Fruit fly (Drosophila melanogaster) whole organism, prepupa: Measurements from ENCODE around the gene Chrac-14.

ENCODE experiments used
- Blimp-1 ChIP-seq: fragments of 200-800 bp; sonication (Bioruptor generic); optimal IDR thresholded peaks from 3 replicates; lab custom pipeline; 2017; ENCODE audit warnings: missing biosample characterization, missing genetic modification characterization, mild to moderate bottlenecking, moderate library complexity, missing genetic modification reagents
- CG10669 ChIP-seq: fragments of 200-800 bp; sonication (Bioruptor generic); optimal IDR thresholded peaks from 3 replicates; lab custom pipeline; 2018; ENCODE audit warnings: missing biosample characterization, mild to moderate bottlenecking, missing genetic modification characterization, moderate library complexity
- CG11294 ChIP-seq: fragments of 200-800 bp; sonication (Bioruptor generic); IDR thresholded peaks from 2 replicates; pipeline ENCODE4 v1.3.6; 2022; ENCODE audit warnings: missing biosample characterization, missing genetic modification characterization
- CG11762 ChIP-seq: fragments of 200-800 bp; sonication (Bioruptor generic); optimal IDR thresholded peaks from 3 replicates; lab custom pipeline; 2016; ENCODE audit warnings: missing biosample characterization, missing genetic modification characterization; ENCODE audit not compliant: insufficient read depth
- CG11902 ChIP-seq: fragments of 200-800 bp; sonication (Bioruptor generic); optimal IDR thresholded peaks from 3 replicates; lab custom pipeline; 2016; ENCODE audit warnings: missing biosample characterization, missing genetic modification characterization
- CG15336 ChIP-seq: fragments of 200-800 bp; sonication (Bioruptor generic); IDR thresholded peaks from 2 replicates; pipeline ENCODE4 v1.3.6; 2022; ENCODE audit warnings: missing biosample characterization, missing genetic modification characterization
- CG1621 ChIP-seq: fragments of 200-800 bp; sonication (Bioruptor generic); optimal IDR thresholded peaks from 3 replicates; lab custom pipeline; 2018; ENCODE audit warnings: missing biosample characterization, mild to moderate bottlenecking, missing genetic modification characterization
- CG16779 ChIP-seq: fragments of 200-800 bp; sonication (Bioruptor generic); optimal IDR thresholded peaks from 3 replicates; lab custom pipeline; 2017; ENCODE audit warnings: missing biosample characterization, mild to moderate bottlenecking, missing genetic modification characterization
- CG3032 ChIP-seq: fragments of 200-800 bp; optimal IDR thresholded peaks from 2 replicates; lab custom pipeline; 2019; ENCODE audit warnings: missing biosample characterization, mild to moderate bottlenecking, missing genetic modification characterization, moderate library complexity
- CG31627 ChIP-seq: fragments of 200-800 bp; sonication (Bioruptor generic); optimal IDR thresholded peaks from 3 replicates; lab custom pipeline; 2016; ENCODE audit warnings: missing biosample characterization, missing genetic modification characterization
- CG32006 ChIP-seq: fragments of 200-800 bp; sonication (Bioruptor generic); optimal IDR thresholded peaks from 3 replicates; lab custom pipeline; 2017; ENCODE audit warnings: missing biosample characterization, mild to moderate bottlenecking, missing genetic modification characterization
- CG34406 ChIP-seq: fragments of 200-800 bp; sonication (Bioruptor generic); optimal IDR thresholded peaks from 3 replicates; lab custom pipeline; 2016; ENCODE audit warnings: missing biosample characterization, missing genetic modification characterization
- CG4318 ChIP-seq: fragments of 200-800 bp; sonication (Bioruptor generic); optimal IDR thresholded peaks from 3 replicates; lab custom pipeline; 2017; ENCODE audit warnings: missing biosample characterization, mild to moderate bottlenecking, missing genetic modification characterization
- CG6163 ChIP-seq: fragments of 200-800 bp; sonication (Bioruptor generic); IDR thresholded peaks from 3 replicates; pipeline ENCODE4 v1.3.6; 2022; ENCODE audit warnings: missing biosample characterization, missing genetic modification characterization
- CG6792 ChIP-seq: fragments of 200-800 bp; sonication (Bioruptor generic); optimal IDR thresholded peaks from 3 replicates; lab custom pipeline; 2016; ENCODE audit warnings: missing biosample characterization, missing genetic modification characterization
- CG6808 ChIP-seq: fragments of 200-800 bp; sonication (Bioruptor generic); optimal IDR thresholded peaks from 3 replicates; lab custom pipeline; 2017; ENCODE audit warnings: missing biosample characterization, missing genetic modification characterization, mild to moderate bottlenecking, moderate library complexity, missing genetic modification reagents
- CG6854 ChIP-seq: fragments of 200-800 bp; sonication (Bioruptor generic); optimal IDR thresholded peaks from 2 replicates; lab custom pipeline; 2017; ENCODE audit warnings: missing biosample characterization, mild to moderate bottlenecking, missing genetic modification characterization
- CG7368 ChIP-seq: fragments of 200-800 bp; sonication (Bioruptor generic); optimal IDR thresholded peaks from 3 replicates; lab custom pipeline; 2016; ENCODE audit warnings: missing biosample characterization, missing genetic modification characterization
- CG8119 ChIP-seq: fragments of 200-800 bp; sonication (Bioruptor generic); IDR thresholded peaks from 3 replicates; pipeline ENCODE4 v1.3.6; 2022; ENCODE audit warnings: missing biosample characterization, missing genetic modification characterization
- CG8319 ChIP-seq: fragments of 200-800 bp; sonication (Bioruptor generic); optimal IDR thresholded peaks from 3 replicates; lab custom pipeline; 2016; ENCODE audit warnings: missing biosample characterization, missing genetic modification characterization
- CG9139 ChIP-seq: fragments of 200-800 bp; sonication (Bioruptor generic); optimal IDR thresholded peaks from 3 replicates; lab custom pipeline; 2017; ENCODE audit warnings: missing biosample characterization, mild to moderate bottlenecking, missing genetic modification characterization
- Eip75B ChIP-seq: fragments of 200-800 bp; sonication (Bioruptor generic); optimal IDR thresholded peaks from 3 replicates; lab custom pipeline; 2016; ENCODE audit warnings: missing biosample characterization, missing genetic modification characterization
- Eip93F ChIP-seq: fragments of 200-800 bp; sonication (Bioruptor generic); optimal IDR thresholded peaks from 2 replicates; lab custom pipeline; 2016; ENCODE audit warnings: missing biosample characterization, mild to moderate bottlenecking, missing genetic modification characterization
- Ets21C ChIP-seq: fragments of 200-800 bp; sonication (Bioruptor generic); optimal IDR thresholded peaks from 3 replicates; lab custom pipeline; 2016; ENCODE audit warnings: missing biosample characterization, missing genetic modification characterization
- Gug ChIP-seq: fragments of 200-800 bp; sonication (Bioruptor generic); IDR thresholded peaks from 2 replicates; pipeline ENCODE4 v1.3.6; 2022; ENCODE audit warnings: missing biosample characterization, missing genetic modification characterization
- Hr38 ChIP-seq: sonication (Bioruptor generic); optimal IDR thresholded peaks from 2 replicates; lab custom pipeline; 2016; ENCODE audit warnings: missing biosample characterization, missing genetic modification characterization
- Hr4 ChIP-seq: fragments of 200-800 bp; sonication (Bioruptor generic); optimal IDR thresholded peaks from 3 replicates; lab custom pipeline; 2016; ENCODE audit warnings: missing biosample characterization, missing genetic modification characterization
- Lpt ChIP-seq: fragments of 200-800 bp; sonication (Bioruptor generic); optimal IDR thresholded peaks from 3 replicates; lab custom pipeline; 2016; ENCODE audit warnings: missing biosample characterization, missing genetic modification characterization
- Met ChIP-seq: fragments of 200-800 bp; sonication (Bioruptor generic); optimal IDR thresholded peaks from 3 replicates; lab custom pipeline; 2016; ENCODE audit warnings: missing biosample characterization, missing genetic modification characterization
- Sox15 ChIP-seq: fragments of 200-800 bp; sonication (Bioruptor generic); optimal IDR thresholded peaks from 3 replicates; lab custom pipeline; 2016; ENCODE audit warnings: missing biosample characterization, missing genetic modification characterization
- achi ChIP-seq: fragments of 200-800 bp; sonication (Bioruptor generic); optimal IDR thresholded peaks from 3 replicates; lab custom pipeline; 2016; ENCODE audit warnings: missing biosample characterization, missing genetic modification characterization
- acj6 ChIP-seq: fragments of 200-800 bp; sonication (Bioruptor generic); optimal IDR thresholded peaks from 3 replicates; lab custom pipeline; 2016; ENCODE audit warnings: missing biosample characterization, missing genetic modification characterization
- cyc ChIP-seq: fragments of 200-800 bp; sonication (Bioruptor generic); optimal IDR thresholded peaks from 3 replicates; lab custom pipeline; 2016; ENCODE audit warnings: missing biosample characterization, missing genetic modification characterization
- dac ChIP-seq: fragments of 200-800 bp; sonication (Bioruptor generic); optimal IDR thresholded peaks from 2 replicates; lab custom pipeline; 2017; ENCODE audit warnings: missing biosample characterization, mild to moderate bottlenecking, missing genetic modification characterization
- dsx ChIP-seq: fragments of 200-800 bp; optimal IDR thresholded peaks from 3 replicates; lab custom pipeline; 2019; ENCODE audit warnings: missing biosample characterization, mild to moderate bottlenecking, missing genetic modification characterization, moderate library complexity; ENCODE audit not compliant: poor library complexity, severe bottlenecking
- fd59A ChIP-seq: fragments of 200-800 bp; sonication (Bioruptor generic); optimal IDR thresholded peaks from 2 replicates; lab custom pipeline; 2017; ENCODE audit warnings: missing biosample characterization, mild to moderate bottlenecking, missing genetic modification characterization, missing genetic modification reagents
- fkh ChIP-seq: fragments of 200-800 bp; sonication (Bioruptor generic); optimal IDR thresholded peaks from 3 replicates; lab custom pipeline; 2017; ENCODE audit warnings: missing biosample characterization, mild to moderate bottlenecking, missing genetic modification characterization, moderate library complexity
- lz ChIP-seq: fragments of 200-800 bp; sonication (Bioruptor generic); optimal IDR thresholded peaks from 3 replicates; lab custom pipeline; 2016; ENCODE audit warnings: missing biosample characterization, missing genetic modification characterization
- net ChIP-seq: fragments of 200-800 bp; sonication (Bioruptor generic); optimal IDR thresholded peaks from 3 replicates; lab custom pipeline; 2016; ENCODE audit warnings: missing biosample characterization, missing genetic modification characterization
- pdm3 ChIP-seq: fragments of 200-800 bp; sonication (Bioruptor generic); optimal IDR thresholded peaks from 3 replicates; lab custom pipeline; 2016; ENCODE audit warnings: missing biosample characterization, missing genetic modification characterization
- salr ChIP-seq, 2 experiments: fragments of 200-800 bp; sonication (Bioruptor generic); optimal IDR thresholded peaks; 3 replicates each; lab custom pipeline; 2016 to 2018; ENCODE audit warnings: missing biosample characterization in 2 of 2, missing genetic modification characterization in 2 of 2, mild to moderate bottlenecking in 1 of 2
- spab ChIP-seq: fragments of 200-800 bp; sonication (Bioruptor generic); optimal IDR thresholded peaks from 2 replicates; lab custom pipeline; 2017; ENCODE audit warnings: missing biosample characterization, mild to moderate bottlenecking, missing genetic modification characterization, missing genetic modification reagents
- ss ChIP-seq, 2 experiments: fragments of 200-800 bp; sonication (Bioruptor generic); optimal IDR thresholded peaks; 2 replicates in 1 of 2; 3 replicates in 1 of 2; lab custom pipeline; 2017 to 2018; ENCODE audit warnings: mild to moderate bottlenecking in 2 of 2, missing biosample characterization in 2 of 2, missing genetic modification characterization in 2 of 2, moderate library complexity in 1 of 2
- svp ChIP-seq: fragments of 200-800 bp; sonication (Bioruptor generic); peaks from one replicate; lab custom pipeline; 2016; ENCODE audit warnings: missing biosample characterization, missing genetic modification characterization
- topi ChIP-seq: fragments of 200-800 bp; sonication (Bioruptor generic); optimal IDR thresholded peaks from 3 replicates; lab custom pipeline; 2016; ENCODE audit warnings: missing biosample characterization, missing genetic modification characterization

The Chrac-14 gene

DNA sequence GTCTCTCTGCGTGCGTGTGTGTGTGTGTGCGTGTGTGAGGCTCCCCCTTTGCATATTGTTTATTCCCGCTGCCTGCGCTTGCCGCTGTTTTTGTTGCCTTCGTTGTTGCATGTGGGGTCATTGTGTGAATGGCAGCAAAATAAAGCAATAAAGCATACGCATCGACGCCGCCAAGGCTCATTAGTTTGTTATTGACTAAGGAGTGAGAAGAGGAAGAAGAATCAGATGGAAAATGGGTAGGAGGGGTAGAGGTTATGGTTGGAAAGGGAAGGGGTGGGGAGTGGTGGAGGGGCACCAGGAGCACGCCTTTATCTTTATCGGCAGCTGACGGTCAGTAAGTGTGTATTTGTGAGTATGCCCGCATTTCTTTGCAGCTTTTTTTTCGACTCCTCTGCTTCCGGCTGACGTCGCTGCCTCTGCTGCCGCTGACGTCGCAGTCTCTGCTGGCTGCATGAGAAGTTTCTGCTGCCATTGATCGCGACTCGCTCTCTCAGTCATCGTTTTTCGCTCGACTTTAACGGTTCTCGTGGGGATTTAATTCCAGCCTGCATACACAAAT is 17.7 kb upstream of the Chrac-14 start (continued):
- peak; percentile 43 for TF ChIP-seq CG7368 (GFP tag; lab: Kevin White, UChicago)
- TF ChIP-seq CG3032 (tag; lab: Kevin White, UChicago) = peak; percentile 32
- no peak for TF ChIP-seq topi
- no peak for TF ChIP-seq acj6 (GFP tag; lab: Kevin White, UChicago)
- TF ChIP-seq Eip75B (GFP tag; lab: Kevin White, UChicago) = peak; percentile 10
- TF ChIP-seq CG10669 = no peak
- TF ChIP-seq CG1621 (tag; lab: Kevin White, UChicago) = peak; percentile 23
- peak; percentile 50 for TF ChIP-seq dsx (GFP tag; lab: Kevin White, UChicago)
- TF ChIP-seq Gug (GFP tag; lab: Robert Waterston, UW) = no peak
- TF ChIP-seq salr (GFP tag; optimal IDR thresholded peaks at IDR 0.05; lab: Kevin White, UChicago) = no peak
- TF ChIP-seq pdm3 (GFP tag; lab: Kevin White, UChicago) = no peak
- no peak for TF ChIP-seq Blimp-1
- TF ChIP-seq CG31627 (GFP tag; lab: Kevin White, UChicago) = no peak
- TF ChIP-seq CG4318 (GFP tag; lab: Kevin White, UChicago) = no peak
- no peak for TF ChIP-seq net
- TF ChIP-seq CG16779 (tag; lab: Kevin White, UChicago) = peak; percentile 34
- TF ChIP-seq svp = peak; percentile 96
- TF ChIP-seq CG11902 (GFP tag; lab: Kevin White, UChicago) = no peak
- no peak for TF ChIP-seq CG34406 (GFP tag; lab: Kevin White, UChicago)
- TF ChIP-seq CG6808 = peak; percentile 69
- TF ChIP-seq fd59A (GFP tag; lab: Kevin White, UChicago) = no peak
- TF ChIP-seq Ets21C = no peak
- no peak for TF ChIP-seq cyc (GFP tag; lab: Kevin White, UChicago)
- TF ChIP-seq Lpt = no peak
- no peak for TF ChIP-seq fkh (GFP tag; lab: Kevin White, UChicago)
- peak; percentile 10 for TF ChIP-seq achi
- no peak for TF ChIP-seq CG32006 (GFP tag; lab: Kevin White, UChicago)
- peak; percentile 75 to 77 for TF ChIP-seq ss (GFP tag; optimal IDR thresholded peaks at IDR 0.05; lab: Kevin White, UChicago)
- TF ChIP-seq Met (GFP tag; lab: Kevin White, UChicago) = no peak
- no peak for TF ChIP-seq CG11762 (GFP tag; lab: Kevin White, UChicago)
- no peak for TF ChIP-seq CG6792 (GFP tag; lab: Kevin White, UChicago)

DNA sequence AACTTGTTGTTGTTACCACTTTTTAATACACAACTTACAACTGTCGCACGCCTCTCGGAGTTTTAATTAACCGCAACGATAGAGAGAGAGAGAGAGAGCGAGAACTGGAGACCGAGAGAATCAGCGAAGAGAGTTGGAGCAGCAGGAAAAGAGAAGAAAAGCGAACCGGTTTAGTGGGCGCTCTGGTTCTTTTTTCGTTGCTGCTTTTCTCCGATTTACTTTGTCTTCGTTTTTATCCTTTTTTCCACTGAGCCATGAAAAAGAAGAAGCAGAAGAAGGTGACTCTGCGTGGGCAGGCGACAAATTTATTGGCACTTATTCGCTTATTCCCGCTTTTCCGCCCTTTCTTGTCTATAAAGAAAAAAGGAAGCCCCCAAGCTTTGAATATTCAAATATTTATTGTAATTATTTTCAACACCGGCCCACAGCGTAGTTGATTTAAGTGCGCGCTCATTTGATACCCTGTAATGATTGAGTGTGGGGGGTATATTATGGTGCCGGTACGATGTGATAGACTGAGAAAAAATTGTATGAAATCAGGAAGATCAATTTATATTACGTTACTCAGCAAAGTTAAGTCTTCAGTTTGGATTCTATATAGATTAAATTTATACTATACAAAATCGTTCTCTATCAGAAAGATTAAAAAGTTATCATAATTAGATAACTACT is 16.8 kb upstream of the Chrac-14 start:
- TF ChIP-seq CG34406 (GFP tag; lab: Kevin White, UChicago) (no peak), CG3032 (tag; lab: Kevin White, UChicago) (peak; percentile 27), Eip75B (GFP tag; lab: Kevin White, UChicago) (peak; percentile 15), Hr4 (peak; percentile 35), CG4318 (GFP tag; lab: Kevin White, UChicago) (no peak), CG11294 (GFP tag; lab: Robert Waterston, UW) (no peak), salr (GFP tag; optimal IDR thresholded peaks at IDR 0.05; lab: Kevin White, UChicago) (no peak), lz (no peak), CG11902 (GFP tag; lab: Kevin White, UChicago) (no peak), cyc (GFP tag; lab: Kevin White, UChicago) (no peak), CG15336 (GFP tag; lab: Robert Waterston, UW) (peak; percentile 32; the same call in 1 of the 2 replicates), pdm3 (GFP tag; lab: Kevin White, UChicago) (peak; percentile 17), CG6163 (peak; percentile 72; the same call in 2 of the 3 replicates), CG31627 (GFP tag; lab: Kevin White, UChicago) (peak; percentile 2), dac (GFP tag; lab: Kevin White, UChicago) (no peak), CG6808 (peak; percentile 75), Ets21C (no peak), acj6 (GFP tag; lab: Kevin White, UChicago) (peak; percentile 14), Hr38 (GFP tag; lab: Kevin White, UChicago) (no peak), svp (peak; percentile 72), spab (peak; percentile 40), CG32006 (GFP tag; lab: Kevin White, UChicago) (peak; percentile 63), CG8119 (GFP tag; lab: Robert Waterston, UW) (no peak), CG6792 (GFP tag; lab: Kevin White, UChicago) (no peak), Sox15 (no peak), CG16779 (tag; lab: Kevin White, UChicago) (no peak), net (no peak), topi (no peak), ss (GFP tag; optimal IDR thresholded peaks at IDR 0.05; lab: Kevin White, UChicago) (peak; percentile 75 to 82), Eip93F (GFP tag; lab: Kevin White, UChicago) (no peak), CG9139 (GFP tag; lab: Kevin White, UChicago) (peak; percentile 67), Gug (GFP tag; lab: Robert Waterston, UW) (no peak), Lpt (peak; percentile 6), CG6854 (GFP tag; lab: Kevin White, UChicago) (no peak), CG8319 (GFP tag; lab: Kevin White, UChicago) (no peak)
